Worm (Caenorhabditis elegans): ENCODE measurements around the gene cyp-13A7.

DNA sequence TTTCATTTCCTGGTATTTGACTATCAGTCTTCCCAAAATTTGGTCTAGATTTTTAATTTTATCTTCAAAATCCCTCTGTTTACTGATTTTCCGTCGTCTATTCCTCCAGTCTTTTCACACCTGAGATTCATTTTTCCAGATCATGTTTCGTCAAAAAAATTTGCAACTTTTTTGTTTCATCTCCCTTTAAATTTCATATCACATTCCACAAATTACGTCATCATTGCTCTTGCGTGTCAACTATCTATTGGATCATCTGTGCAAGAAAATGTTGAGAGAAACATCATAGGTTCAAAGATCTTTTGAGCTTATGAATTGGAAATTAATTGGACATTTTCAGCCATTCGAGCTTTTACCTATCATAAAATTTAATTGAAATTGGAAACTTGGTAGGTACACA lies 44.0 kb upstream of the cyp-13A7 start:
- TF ChIP-seq unc-86 (tag; optimal IDR thresholded peaks at IDR 0.05) (no peak), nhr-11 (tag; optimal IDR thresholded peaks at IDR 0.05) (no peak), nhr-85 (tag) (no peak), dpl-1 (GFP tag; optimal IDR thresholded peaks at IDR 0.05) (no peak), sptf-1 (tag; optimal IDR thresholded peaks at IDR 0.05) (no peak), ztf-4 (tag; optimal IDR thresholded peaks at IDR 0.05) (no peak), irx-1 (tag; optimal IDR thresholded peaks at IDR 0.05) (no peak), lin-39 (tag; optimal IDR thresholded peaks at IDR 0.05) (no peak), ama-1 (optimal IDR thresholded peaks at IDR 0.05) (no peak)

Measured in whole organism, L1 larva.